Worm (Caenorhabditis elegans): ENCODE data around the gene rle-1.

The rle-1 gene

ce11 chrIII:10995156-10995555 is 59.1 kb downstream of the rle-1 start, which contains the start of gene dmsr-5:
TSS of gene dmsr-5 (minus strand) at chrIII:10995256.
- TF ChIP-seq flt-1 (GFP tag; IDR thresholded peaks at IDR 0.05) (no peak), ztf-29 (GFP tag; IDR thresholded peaks at IDR 0.05) (no peak), tab-1 (GFP tag; IDR thresholded peaks at IDR 0.05) (no peak), ref-1 (GFP tag; conservative IDR thresholded peaks at IDR 0.05) (no peak), klf-2 (GFP tag; conservative IDR thresholded peaks at IDR 0.05) (no peak), ztf-23 (GFP tag; IDR thresholded peaks at IDR 0.05) (no peak), cog-1 (tag; optimal IDR thresholded peaks at IDR 0.05) (no peak), T22C8.4 (GFP tag; IDR thresholded peaks at IDR 0.05) (no peak), med-1 (GFP tag; optimal IDR thresholded peaks at IDR 0.05; ENCODE audit: insufficient read depth) (no peak)

Measured in whole organism, midembryonic.